Worm (Caenorhabditis elegans): ENCODE measurements around the gene cest-28.

- no peak for TF ChIP-seq unc-30 (tag; optimal IDR thresholded peaks at IDR 0.05)
- no peak for TF ChIP-seq fkh-8 (tag; optimal IDR thresholded peaks at IDR 0.05)
These were observed 13.0 kb upstream of the cest-28 start, which contains the start of gene snb-1 for ce11 chrV:6656451-6657115.
